Worm (Caenorhabditis elegans) whole organism, late embryonic: ENCODE results near the gene pak-2.
A peak's percentile ranks its signal among the peaks of the same experiment; 100 is the strongest.

Experiments
- C08G9.2 ChIP-seq: sonication (generic microtip); optimal IDR thresholded peaks from 2 replicates; lab custom pipeline; 2016; ENCODE audit warnings: mild to moderate bottlenecking, missing genetic modification characterization, moderate library complexity, missing compliant biosample characterization
- C38D4.7 ChIP-seq: fragments of 200-800 bp; sonication (Bioruptor generic); optimal IDR thresholded peaks from 2 replicates; lab custom pipeline; 2018; ENCODE audit warnings: mild to moderate bottlenecking, missing genetic modification characterization, moderate library complexity, missing compliant biosample characterization
- F13H6.1 ChIP-seq: sonication (generic microtip); optimal IDR thresholded peaks from 2 replicates; lab custom pipeline; 2016; ENCODE audit warnings: missing genetic modification characterization, missing compliant biosample characterization
- K02D7.2 ChIP-seq: sonication (generic microtip); optimal IDR thresholded peaks from 2 replicates; lab custom pipeline; 2017; ENCODE audit warnings: mild to moderate bottlenecking, missing genetic modification characterization, missing compliant biosample characterization
- ceh-14 ChIP-seq: sonication (generic microtip); optimal IDR thresholded peaks from 2 replicates; lab custom pipeline; 2016; ENCODE audit warnings: missing genotype, missing genetic modification characterization, missing compliant biosample characterization
- ceh-19 ChIP-seq: fragments of 200-800 bp; sonication (Bioruptor generic); optimal IDR thresholded peaks from 2 replicates; lab custom pipeline; 2018; ENCODE audit warnings: mild to moderate bottlenecking, missing genetic modification characterization, missing compliant biosample characterization
- ceh-24 ChIP-seq: sonication (generic microtip); optimal IDR thresholded peaks from 2 replicates; lab custom pipeline; 2016; ENCODE audit warnings: mild to moderate bottlenecking, missing genetic modification characterization, missing compliant biosample characterization
- ceh-6 ChIP-seq: fragments of 200-800 bp; sonication (Bioruptor generic); optimal IDR thresholded peaks from 2 replicates; lab custom pipeline; 2018; ENCODE audit warnings: mild to moderate bottlenecking, missing genetic modification characterization, missing compliant biosample characterization
- dve-1 ChIP-seq: sonication (generic microtip); optimal IDR thresholded peaks from 2 replicates; lab custom pipeline; 2017; ENCODE audit warnings: antibody characterized with exemption, mild to moderate bottlenecking, missing genetic modification characterization, missing compliant biosample characterization
- elt-2 ChIP-seq: sonication (generic microtip); optimal IDR thresholded peaks from 2 replicates; lab custom pipeline; 2016; ENCODE audit warnings: missing genetic modification reagents, missing genetic modification characterization, missing compliant biosample characterization
- elt-4 ChIP-seq: sonication (generic microtip); optimal IDR thresholded peaks from 2 replicates; lab custom pipeline; 2016; ENCODE audit warnings: missing genetic modification characterization, missing compliant biosample characterization
- eyg-1 ChIP-seq: sonication (generic microtip); optimal IDR thresholded peaks from 2 replicates; lab custom pipeline; 2016; ENCODE audit warnings: missing genotype, missing genetic modification characterization, missing compliant biosample characterization
- hlh-8 ChIP-seq: sonication (generic microtip); optimal IDR thresholded peaks from 2 replicates; lab custom pipeline; 2016; ENCODE audit warnings: missing genotype, missing genetic modification characterization, missing compliant biosample characterization
- lim-6 ChIP-seq: sonication (generic microtip); optimal IDR thresholded peaks from 2 replicates; lab custom pipeline; 2016; ENCODE audit warnings: missing genetic modification characterization, missing compliant biosample characterization
- nfya-1 ChIP-seq: sonication (generic microtip); optimal IDR thresholded peaks from 2 replicates; lab custom pipeline; 2017; ENCODE audit warnings: missing genetic modification characterization, mild to moderate bottlenecking, missing compliant biosample characterization, antibody characterized with exemption, moderate library complexity
- nhr-11 ChIP-seq: fragments of 150-350 bp; optimal IDR thresholded peaks from 2 replicates; lab custom pipeline; 2014; ENCODE audit warnings: missing biosample characterization, missing genetic modification characterization
- nhr-232 ChIP-seq: sonication (generic microtip); optimal IDR thresholded peaks from 2 replicates; lab custom pipeline; 2016; ENCODE audit warnings: missing genetic modification characterization, missing compliant biosample characterization
- pat-9 ChIP-seq: fragments of 200-800 bp; sonication (Bioruptor generic); optimal IDR thresholded peaks from 2 replicates; lab custom pipeline; 2018; ENCODE audit warnings: mild to moderate bottlenecking, missing genetic modification characterization, moderate library complexity, missing compliant biosample characterization
- pha-2 ChIP-seq: sonication (generic microtip); optimal IDR thresholded peaks from 2 replicates; lab custom pipeline; 2017; ENCODE audit warnings: mild to moderate bottlenecking, missing genetic modification characterization, missing compliant biosample characterization
- pha-4 ChIP-seq: fragments of 150-350 bp; optimal IDR thresholded peaks from 2 replicates; lab custom pipeline; 2018; ENCODE audit warnings: missing biosample characterization, missing genetic modification reagents, missing genetic modification characterization
- ref-2 ChIP-seq: sonication (generic microtip); optimal IDR thresholded peaks from 2 replicates; lab custom pipeline; 2016; ENCODE audit warnings: missing genetic modification characterization, missing compliant biosample characterization
- rnt-1 ChIP-seq: sonication (generic microtip); optimal IDR thresholded peaks from 2 replicates; lab custom pipeline; 2016; ENCODE audit warnings: missing genetic modification characterization, missing compliant biosample characterization
- sdc-2 ChIP-seq: sonication (generic microtip); optimal IDR thresholded peaks from 2 replicates; lab custom pipeline; 2016; ENCODE audit warnings: missing genotype, missing genetic modification characterization, missing compliant biosample characterization
- sox-2 ChIP-seq: fragments of 200-800 bp; sonication (Bioruptor generic); IDR thresholded peaks from 2 replicates; pipeline ENCODE4 v1.3.6; 2022; ENCODE audit warnings: missing genetic modification reagents, missing genetic modification characterization, missing compliant biosample characterization
- syd-9 ChIP-seq: sonication (generic microtip); optimal IDR thresholded peaks from 2 replicates; lab custom pipeline; 2016; ENCODE audit warnings: mild to moderate bottlenecking, missing genetic modification characterization, moderate library complexity, missing compliant biosample characterization
- ttx-3 ChIP-seq: sonication (generic microtip); optimal IDR thresholded peaks from 2 replicates; lab custom pipeline; 2016; ENCODE audit warnings: missing genetic modification reagents, missing genetic modification characterization, missing compliant biosample characterization
- unc-3 ChIP-seq, 2 experiments: fragments of 200-800 bp in 1 of 2; sonication (Bioruptor generic) in 1 of 2; sonication (generic microtip) in 1 of 2; conservative IDR thresholded peaks in 1 of 2; optimal IDR thresholded peaks in 1 of 2; 2 replicates each; pipeline versions ENCODE4 v1.3.6 to Lab custom; 2016 to 2022; ENCODE audit warnings: missing compliant biosample characterization in 2 of 2, missing genetic modification characterization in 2 of 2, missing genetic modification reagents in 1 of 2
- unc-42 ChIP-seq: sonication (generic microtip); optimal IDR thresholded peaks from 2 replicates; lab custom pipeline; 2016; ENCODE audit warnings: missing genotype, missing genetic modification characterization, missing compliant biosample characterization
- unc-55 ChIP-seq: sonication (generic microtip); optimal IDR thresholded peaks from 2 replicates; lab custom pipeline; 2017; ENCODE audit warnings: missing biosample characterization, missing genetic modification reagents, missing genetic modification characterization
- unc-86 ChIP-seq: sonication (generic microtip); optimal IDR thresholded peaks from 2 replicates; lab custom pipeline; 2016; ENCODE audit warnings: missing genetic modification characterization, missing compliant biosample characterization
- zip-5 ChIP-seq: sonication (generic microtip); optimal IDR thresholded peaks from 2 replicates; lab custom pipeline; 2016; ENCODE audit warnings: missing genetic modification characterization, missing compliant biosample characterization
- ztf-16 ChIP-seq: sonication (generic microtip); optimal IDR thresholded peaks from 2 replicates; lab custom pipeline; 2017; ENCODE audit warnings: missing genetic modification characterization, missing compliant biosample characterization

Gene pak-2

ce11 chrV:11042538-11042937 is 3.3 kb upstream of the pak-2 start, which contains the start of gene C45B11.2 (continued):
- TF ChIP-seq eyg-1 (tag; lab: Kevin White, UChicago) (no peak), unc-86 (tag; lab: Kevin White, UChicago) (no peak)

- TF ChIP-seq eyg-1 (tag; lab: Kevin White, UChicago) (no peak), ceh-19 (GFP tag; lab: Kevin White, UChicago) (no peak), nhr-232 (tag; lab: Kevin White, UChicago) (no peak), hlh-8 (tag; lab: Kevin White, UChicago) (no peak), unc-3 (GFP tag; conservative IDR thresholded peaks at IDR 0.05; lab: Robert Waterston, UW) (no peak), unc-3 (tag; optimal IDR thresholded peaks at IDR 0.05; lab: Kevin White, UChicago) (no peak), C08G9.2 (tag; lab: Kevin White, UChicago) (no peak), lim-6 (tag; lab: Kevin White, UChicago) (no peak), elt-2 (tag; lab: Kevin White, UChicago) (no peak), pha-2 (tag; lab: Kevin White, UChicago) (no peak), ceh-14 (tag; lab: Kevin White, UChicago) (no peak), elt-4 (tag; lab: Kevin White, UChicago) (no peak), F13H6.1 (tag; lab: Kevin White, UChicago) (no peak), nhr-11 (tag; lab: Kevin White, UChicago) (no peak), nfya-1 (tag; lab: Kevin White, UChicago) (no peak), unc-55 (GFP tag; lab: Kevin White, UChicago) (no peak)
- TF ChIP-seq, all 69 proteins: peak for 0
Observed at ce11 chrV:11041499-11041898, 2.3 kb upstream of the pak-2 start, which contains the start of gene C45B11.5. Gene C45B11.5 (plus strand): TSS chrV:11041799.

ce11 chrV:11040473-11040872 is 1.2 kb upstream of the pak-2 start, which contains the start of gene C45B11.8:
Gene C45B11.8 (plus strand): TSS chrV:11040773.
- TF ChIP-seq C38D4.7: no peak
- TF ChIP-seq syd-9 (tag; lab: Kevin White, UChicago): no peak
- TF ChIP-seq ceh-14 (tag; lab: Kevin White, UChicago): no peak
- no peak for TF ChIP-seq ceh-6
- no peak for TF ChIP-seq sox-2
- no peak for TF ChIP-seq nfya-1 (tag; lab: Kevin White, UChicago)
- TF ChIP-seq hlh-8 (tag; lab: Kevin White, UChicago): no peak
- TF ChIP-seq zip-5 (tag; lab: Kevin White, UChicago): no peak
- TF ChIP-seq dve-1 (tag; lab: Kevin White, UChicago): no peak
- TF ChIP-seq pha-2 (tag; lab: Kevin White, UChicago): no peak
- no peak for TF ChIP-seq unc-42
- TF ChIP-seq unc-55 (GFP tag; lab: Kevin White, UChicago): no peak
- no peak for TF ChIP-seq pha-4 (tag; lab: Kevin White, UChicago)
- TF ChIP-seq ttx-3 (tag; lab: Kevin White, UChicago): no peak

- TF ChIP-seq hlh-8 (tag; lab: Kevin White, UChicago) (no peak), sdc-2 (tag; lab: Kevin White, UChicago) (no peak), dve-1 (tag; lab: Kevin White, UChicago) (no peak), ref-2 (no peak)
Observed at ce11 chrV:11040020-11040419, 791 bp upstream of the pak-2 start, which contains the start of gene C45B11.9. Gene C45B11.9 (plus strand): TSS chrV:11040320.

ce11 chrV:11034748-11035147 is 4.5 kb downstream of the pak-2 start, which contains the start of gene pptr-2:
Gene pptr-2 (minus strand): TSS chrV:11034931.
- peak; percentile 92 for TF ChIP-seq unc-55 (GFP tag; lab: Kevin White, UChicago)
- no peak for TF ChIP-seq pat-9 (tag; lab: Kevin White, UChicago)
- peak; percentile 32 for TF ChIP-seq rnt-1 (tag; lab: Kevin White, UChicago)

ce11 chrV:11033241-11033640 is 6.0 kb downstream of the pak-2 start:
- no peak for TF ChIP-seq ceh-24 (tag; lab: Kevin White, UChicago)
- TF ChIP-seq K02D7.2: no peak
- TF ChIP-seq ztf-16 (tag; lab: Kevin White, UChicago): no peak
